Worm (Caenorhabditis elegans) whole organism, early embryonic: Measurements from ENCODE around the gene glc-3.

Experiments
- B0310.2 ChIP-seq: sonication (generic microtip); optimal IDR thresholded peaks from 2 replicates; lab custom pipeline; 2016; ENCODE audit warnings: mild to moderate bottlenecking, missing genetic modification characterization, missing compliant biosample characterization
- F13C5.2 ChIP-seq: sonication (generic microtip); optimal IDR thresholded peaks from 2 replicates; lab custom pipeline; 2017; ENCODE audit warnings: mild to moderate bottlenecking, missing genetic modification characterization, inconsistent platforms, missing compliant biosample characterization
- aly-1 ChIP-seq: sonication (generic microtip); optimal IDR thresholded peaks from 2 replicates; lab custom pipeline; 2016; ENCODE audit warnings: missing genetic modification characterization, missing compliant biosample characterization
- ama-1 ChIP-seq: fragments of 150-350 bp; optimal IDR thresholded peaks from 2 replicates; lab custom pipeline; 2014
- ceh-13 ChIP-seq: fragments of 200-800 bp; sonication (Bioruptor generic); optimal IDR thresholded peaks from 2 replicates; lab custom pipeline; 2018; ENCODE audit warnings: mild to moderate bottlenecking, missing genetic modification characterization, missing compliant biosample characterization
- ceh-36 ChIP-seq: sonication (generic microtip); optimal IDR thresholded peaks from 2 replicates; lab custom pipeline; 2016; ENCODE audit warnings: missing genetic modification characterization, inconsistent platforms, missing compliant biosample characterization
- ets-7 ChIP-seq: sonication (generic microtip); optimal IDR thresholded peaks from 2 replicates; lab custom pipeline; 2016; ENCODE audit warnings: missing genotype, missing genetic modification characterization, missing compliant biosample characterization
- flt-1 ChIP-seq: fragments of 200-800 bp; sonication (Bioruptor generic); IDR thresholded peaks from 2 replicates; pipeline ENCODE4 v1.3.6; 2022; ENCODE audit warnings: missing genetic modification characterization, missing compliant biosample characterization
- hmbx-1 ChIP-seq: sonication (generic microtip); optimal IDR thresholded peaks from 2 replicates; lab custom pipeline; 2016; ENCODE audit warnings: mild to moderate bottlenecking, missing genetic modification characterization, missing compliant biosample characterization
- hmg-4 ChIP-seq: fragments of 200-800 bp; sonication (Bioruptor generic); optimal IDR thresholded peaks from 2 replicates; lab custom pipeline; 2018; ENCODE audit warnings: mild to moderate bottlenecking, missing genetic modification characterization, missing compliant biosample characterization
- hnd-1 ChIP-seq: sonication (generic microtip); optimal IDR thresholded peaks from 2 replicates; lab custom pipeline; 2016; ENCODE audit warnings: missing genetic modification characterization, missing compliant biosample characterization
- pes-1 ChIP-seq: fragments of 200-800 bp; sonication (Bioruptor generic); IDR thresholded peaks from 2 replicates; pipeline ENCODE4 v1.3.6; 2022; ENCODE audit warnings: missing genetic modification reagents, missing genetic modification characterization, missing compliant biosample characterization
- scrt-1 ChIP-seq: fragments of 200-800 bp; sonication (Bioruptor generic); IDR thresholded peaks from 2 replicates; pipeline ENCODE4 v1.3.6; 2022; ENCODE audit warnings: missing genetic modification characterization, missing compliant biosample characterization
- sea-1 ChIP-seq: fragments of 200-800 bp; sonication (Bioruptor generic); conservative IDR thresholded peaks from 2 replicates; pipeline ENCODE4 v1.3.6; 2022; ENCODE audit warnings: missing genetic modification characterization, missing compliant biosample characterization
- tbx-11 ChIP-seq: fragments of 200-800 bp; sonication (Bioruptor generic); IDR thresholded peaks from 2 replicates; pipeline ENCODE4 v1.3.6; 2022; ENCODE audit warnings: missing genetic modification characterization, missing compliant biosample characterization
- tbx-37 ChIP-seq: fragments of 200-800 bp; sonication (Bioruptor generic); conservative IDR thresholded peaks from 2 replicates; pipeline ENCODE4 v1.3.6; 2022; ENCODE audit warnings: missing genetic modification reagents, missing genetic modification characterization, missing compliant biosample characterization
- tra-4 ChIP-seq: sonication (generic microtip); optimal IDR thresholded peaks from 2 replicates; lab custom pipeline; 2017; ENCODE audit warnings: missing genetic modification characterization, missing compliant biosample characterization

Gene glc-3

DNA sequence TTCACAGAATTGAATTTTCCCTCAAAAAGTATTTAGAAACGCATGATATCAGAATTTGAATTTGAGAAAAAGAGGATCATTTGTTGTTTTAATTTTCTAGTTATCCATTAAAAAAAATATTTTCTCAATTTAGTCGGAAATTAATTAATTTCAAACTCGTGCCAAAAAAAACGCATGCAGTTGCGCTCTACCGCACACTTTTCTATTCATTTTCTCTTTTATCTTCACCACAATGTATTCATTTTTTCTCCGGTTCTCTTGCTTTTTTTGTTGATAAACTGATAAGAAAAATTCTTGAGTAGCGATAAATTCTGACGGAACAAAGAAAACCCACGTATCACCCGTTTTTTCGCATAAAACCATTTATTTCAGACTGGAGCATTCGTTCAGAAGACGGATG lies 20.5 kb downstream of the glc-3 start, which contains the start of gene acl-6:
TSS of gene acl-6 (plus strand) at position 367 of the 400 bp plus-strand sequence.
- no peak for TF ChIP-seq ama-1 (lab: Kevin White, UChicago)
- TF ChIP-seq ceh-13 (GFP tag; lab: Kevin White, UChicago): no peak
- no peak for TF ChIP-seq aly-1 (tag; lab: Kevin White, UChicago)
- TF ChIP-seq tbx-11: no peak
- no peak for TF ChIP-seq ceh-36
- no peak for TF ChIP-seq hnd-1
- no peak for TF ChIP-seq hmg-4 (GFP tag; lab: Kevin White, UChicago)
- no peak for TF ChIP-seq tbx-37 (GFP tag; lab: Robert Waterston, UW)
- TF ChIP-seq pes-1: no peak
- no peak for TF ChIP-seq ets-7 (tag; lab: Kevin White, UChicago)
- TF ChIP-seq B0310.2 (tag; lab: Kevin White, UChicago): no peak
- no peak for TF ChIP-seq hmbx-1

DNA sequence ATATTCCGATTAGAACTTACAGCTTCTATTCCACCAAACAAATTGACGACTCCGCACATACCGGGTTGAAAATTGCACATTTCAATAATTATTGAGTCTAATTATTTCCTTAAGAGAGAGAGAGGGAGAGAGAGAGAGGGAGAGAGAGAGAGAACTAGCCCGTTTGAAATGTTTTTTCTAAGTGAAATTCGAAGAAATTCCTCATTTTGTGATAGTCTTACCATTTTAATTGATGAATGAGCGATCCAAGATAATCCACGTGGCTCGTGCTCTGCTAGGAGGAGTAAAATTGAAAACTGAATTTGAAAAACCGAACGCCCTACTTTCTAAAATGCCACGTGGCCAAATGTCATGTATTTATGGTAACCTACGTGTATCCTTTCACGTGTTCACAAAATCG lies 21.0 kb downstream of the glc-3 start, which contains the start of gene F08F3.8:
TSS of gene F08F3.8 (minus strand) at position 101 of the 400 bp plus-strand sequence.
- TF ChIP-seq aly-1 (tag; lab: Kevin White, UChicago): no peak
- no peak for TF ChIP-seq ceh-36
- no peak for TF ChIP-seq pes-1
- no peak for TF ChIP-seq hnd-1
- no peak for TF ChIP-seq sea-1 (GFP tag; lab: Robert Waterston, UW)
- no peak for TF ChIP-seq tbx-37 (GFP tag; lab: Robert Waterston, UW)
- no peak for TF ChIP-seq hmg-4 (GFP tag; lab: Kevin White, UChicago)
- no peak for TF ChIP-seq flt-1 (GFP tag; lab: Robert Waterston, UW)

DNA sequence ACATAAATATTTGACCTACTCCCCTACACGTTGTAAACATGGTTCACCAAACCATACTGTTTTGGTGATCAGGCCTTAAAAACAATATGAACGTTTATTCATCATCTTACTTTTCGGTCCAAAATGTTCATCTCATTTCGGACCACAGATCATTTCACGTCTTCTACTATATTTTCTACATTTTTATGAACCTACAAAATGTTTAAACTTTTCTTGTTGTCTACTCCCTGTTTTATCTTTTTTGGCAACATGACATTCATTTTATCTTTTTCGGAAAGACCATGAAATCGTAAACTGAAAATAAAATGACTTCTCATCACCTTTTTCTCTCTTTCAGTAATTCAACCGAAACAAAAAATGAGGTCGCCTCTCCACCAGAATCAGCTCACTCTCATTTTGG lies 25.7 kb downstream of the glc-3 start, which contains the start of gene rhr-1:
TSS of gene rhr-1 (plus strand) at position 301 of the 400 bp plus-strand sequence.
- no peak for TF ChIP-seq tbx-11
- no peak for TF ChIP-seq tra-4 (tag; lab: Kevin White, UChicago)
- no peak for TF ChIP-seq aly-1 (tag; lab: Kevin White, UChicago)
- no peak for TF ChIP-seq F13C5.2 (tag; lab: Kevin White, UChicago)
- no peak for TF ChIP-seq ama-1 (lab: Kevin White, UChicago)
- TF ChIP-seq ceh-13 (GFP tag; lab: Kevin White, UChicago): no peak
- no peak for TF ChIP-seq tbx-37 (GFP tag; lab: Robert Waterston, UW)
- no peak for TF ChIP-seq B0310.2 (tag; lab: Kevin White, UChicago)
- no peak for TF ChIP-seq pes-1
- TF ChIP-seq hmg-4 (GFP tag; lab: Kevin White, UChicago): no peak
- no peak for TF ChIP-seq ets-7 (tag; lab: Kevin White, UChicago)

DNA sequence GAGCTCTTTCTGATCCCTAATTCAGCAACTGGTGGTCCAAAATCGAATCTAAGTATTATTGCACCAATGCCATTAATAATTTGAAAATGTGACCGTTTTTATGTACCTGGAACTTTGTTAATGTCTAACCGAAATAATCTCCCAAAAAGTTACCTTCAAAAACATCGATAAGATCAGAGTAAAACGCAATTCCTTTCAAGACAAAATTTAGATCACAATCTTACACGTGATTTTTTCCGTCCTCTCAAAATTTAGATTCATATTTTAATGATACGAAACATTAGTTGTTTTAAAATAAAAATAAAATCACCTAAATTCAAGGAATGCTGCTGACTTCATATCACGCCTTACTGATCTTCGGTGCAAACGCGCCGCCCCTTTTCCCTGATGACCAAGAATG lies 27.2 kb downstream of the glc-3 start:
- no peak for TF ChIP-seq tbx-11
- TF ChIP-seq hmg-4 (GFP tag; lab: Kevin White, UChicago): no peak
- no peak for TF ChIP-seq hnd-1
- TF ChIP-seq aly-1 (tag; lab: Kevin White, UChicago): no peak

DNA sequence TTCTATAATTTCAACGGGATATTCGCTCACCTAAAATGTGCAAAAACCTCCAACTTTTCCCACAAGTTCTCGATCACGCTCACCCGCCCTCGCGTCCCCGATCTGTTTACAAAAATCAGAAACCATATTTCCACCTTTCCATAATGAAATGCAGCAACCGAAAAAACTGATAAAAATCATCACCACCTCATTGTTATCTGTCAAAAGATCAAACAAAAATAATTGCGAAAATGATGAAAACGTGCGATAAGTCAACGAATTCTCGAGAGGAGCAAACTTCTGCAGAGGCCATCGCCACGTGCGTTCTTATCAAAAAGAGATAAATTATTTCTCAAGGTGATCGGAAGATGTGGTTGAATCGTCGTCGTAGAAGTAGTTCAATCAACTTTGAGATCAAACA lies 28.5 kb downstream of the glc-3 start:
- TF ChIP-seq ceh-13 (GFP tag; lab: Kevin White, UChicago): no peak
- TF ChIP-seq sea-1 (GFP tag; lab: Robert Waterston, UW): no peak
- no peak for TF ChIP-seq ets-7 (tag; lab: Kevin White, UChicago)
- TF ChIP-seq hmg-4 (GFP tag; lab: Kevin White, UChicago): no peak
- TF ChIP-seq hnd-1: no peak

DNA sequence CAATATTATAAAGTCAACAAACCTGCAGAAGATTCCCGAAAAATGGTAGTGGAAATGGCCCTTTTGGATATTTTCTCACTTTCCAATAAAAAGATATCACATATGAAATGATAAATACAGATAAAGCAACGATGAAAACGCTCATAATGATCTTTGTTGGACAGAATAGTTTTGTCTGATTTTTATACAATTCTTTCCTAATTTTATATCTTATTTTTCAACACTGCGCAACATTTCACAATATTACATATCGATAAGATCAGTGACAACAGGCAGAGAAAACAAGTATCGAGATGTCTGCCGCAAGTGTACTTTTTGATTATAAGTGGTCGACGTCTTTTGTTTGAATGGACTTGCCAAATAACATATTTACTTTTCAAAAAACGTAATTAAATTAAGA lies 30.4 kb downstream of the glc-3 start, which contains the start of gene cyp-14A5:
TSS of gene cyp-14A5 (minus strand) at position 163 of the 400 bp plus-strand sequence.
- TF ChIP-seq ama-1 (lab: Kevin White, UChicago) (no peak), ceh-13 (GFP tag; lab: Kevin White, UChicago) (no peak), tbx-11 (no peak), B0310.2 (tag; lab: Kevin White, UChicago) (no peak), hmg-4 (GFP tag; lab: Kevin White, UChicago) (no peak), pes-1 (no peak), hmbx-1 (no peak), sea-1 (GFP tag; lab: Robert Waterston, UW) (no peak), flt-1 (GFP tag; lab: Robert Waterston, UW) (no peak), F13C5.2 (tag; lab: Kevin White, UChicago) (no peak), aly-1 (tag; lab: Kevin White, UChicago) (no peak), ceh-36 (no peak), tbx-37 (GFP tag; lab: Robert Waterston, UW) (no peak), scrt-1 (GFP tag; lab: Robert Waterston, UW) (no peak), hnd-1 (no peak)

DNA sequence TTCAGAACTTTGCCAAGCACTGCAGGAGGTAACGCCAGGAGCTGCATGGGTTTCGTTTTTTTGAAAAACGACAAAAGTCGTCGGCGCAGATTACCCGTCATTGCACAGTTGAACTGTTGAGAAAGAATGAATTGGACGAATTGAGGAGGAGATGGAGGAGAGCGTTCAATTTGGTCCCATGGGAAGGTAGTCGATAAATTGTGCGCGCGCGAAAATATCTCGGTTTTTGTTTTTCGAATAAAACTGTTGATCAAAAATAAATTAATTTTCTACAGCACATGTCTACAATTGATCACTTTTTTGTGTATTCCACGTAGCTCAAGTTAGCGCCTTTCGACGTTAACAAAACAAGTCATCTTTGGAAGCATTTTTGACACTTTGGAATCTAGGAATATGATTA lies 33.6 kb downstream of the glc-3 start, which contains the start of gene F08F3.6:
TSS of gene F08F3.6 (minus strand) at position 153 of the 400 bp plus-strand sequence.
- no peak for TF ChIP-seq tbx-37 (GFP tag; lab: Robert Waterston, UW)
- TF ChIP-seq sea-1 (GFP tag; lab: Robert Waterston, UW): no peak
- no peak for TF ChIP-seq B0310.2 (tag; lab: Kevin White, UChicago)
- no peak for TF ChIP-seq flt-1 (GFP tag; lab: Robert Waterston, UW)
- no peak for TF ChIP-seq ceh-36
- no peak for TF ChIP-seq pes-1
- no peak for TF ChIP-seq hmg-4 (GFP tag; lab: Kevin White, UChicago)
- TF ChIP-seq ceh-13 (GFP tag; lab: Kevin White, UChicago): no peak
- TF ChIP-seq hnd-1: no peak
- no peak for TF ChIP-seq ama-1 (lab: Kevin White, UChicago)
- TF ChIP-seq F13C5.2 (tag; lab: Kevin White, UChicago): no peak
- no peak for TF ChIP-seq aly-1 (tag; lab: Kevin White, UChicago)
- TF ChIP-seq tbx-11: no peak
- TF ChIP-seq tra-4 (tag; lab: Kevin White, UChicago): no peak
- no peak for TF ChIP-seq ets-7 (tag; lab: Kevin White, UChicago)
- TF ChIP-seq scrt-1 (GFP tag; lab: Robert Waterston, UW): no peak
- TF ChIP-seq hmbx-1: no peak
